Worm (Caenorhabditis elegans): ENCODE data around the gene F44G4.7.

Gene F44G4.7

ce11 chrII:9000331-9000730 is 4.6 kb downstream of the F44G4.7 start, which contains the start of gene F44G4.5:
TSS of gene F44G4.5 (minus strand) at chrII:9000431.
- no peak for TF ChIP-seq lin-11 (tag; optimal IDR thresholded peaks at IDR 0.05)
- no peak for TF ChIP-seq ceh-82 (tag; optimal IDR thresholded peaks at IDR 0.05)
- no peak for TF ChIP-seq nhr-77 (tag; optimal IDR thresholded peaks at IDR 0.05)
- TF ChIP-seq ztf-11 (tag; optimal IDR thresholded peaks at IDR 0.05) = no peak
- TF ChIP-seq ztf-1 (GFP tag; conservative IDR thresholded peaks at IDR 0.05) = no peak
- no peak for TF ChIP-seq blmp-1 (tag; optimal IDR thresholded peaks at IDR 0.05; ENCODE audit: insufficient read depth)
- TF ChIP-seq Y55F3AM.14 (GFP tag; optimal IDR thresholded peaks at IDR 0.05) = no peak
- no peak for TF ChIP-seq mdl-1 (tag; optimal IDR thresholded peaks at IDR 0.05)
- no peak for TF ChIP-seq alr-1 (tag; optimal IDR thresholded peaks at IDR 0.05)
- TF ChIP-seq fos-1 (tag; optimal IDR thresholded peaks at IDR 0.05) = no peak
- TF ChIP-seq nhr-21 (tag; optimal IDR thresholded peaks at IDR 0.05) = no peak
- no peak for TF ChIP-seq lsy-2 (tag; optimal IDR thresholded peaks at IDR 0.05)
- no peak for TF ChIP-seq nhr-129 (tag; optimal IDR thresholded peaks at IDR 0.05)
- TF ChIP-seq egl-27 (tag; optimal IDR thresholded peaks at IDR 0.05) = no peak
- TF ChIP-seq nhr-237 (tag; optimal IDR thresholded peaks at IDR 0.05) = no peak
- no peak for TF ChIP-seq ama-1 (optimal IDR thresholded peaks at IDR 0.05)
- no peak for TF ChIP-seq crh-2 (tag; optimal IDR thresholded peaks at IDR 0.05)
- no peak for TF ChIP-seq lin-13 (GFP tag; optimal IDR thresholded peaks at IDR 0.05)

ce11 chrII:8997479-8997878 is 7.5 kb downstream of the F44G4.7 start, which contains the start of the genes F44G4.3 and tdp-1:
TSS of gene F44G4.3 (minus strand) at chrII:8997662.
TSS of gene tdp-1 (plus strand) at chrII:8997825.
- no peak for TF ChIP-seq nhr-11 (tag; optimal IDR thresholded peaks at IDR 0.05)
- TF ChIP-seq lin-39 (tag; optimal IDR thresholded peaks at IDR 0.05) = no peak
- peak; percentile 18 for TF ChIP-seq nhr-129 (tag; optimal IDR thresholded peaks at IDR 0.05)
- no peak for TF ChIP-seq lin-11 (tag; optimal IDR thresholded peaks at IDR 0.05)
- TF ChIP-seq sem-4 (tag; optimal IDR thresholded peaks at IDR 0.05) = no peak
- no peak for TF ChIP-seq aly-2 (tag; optimal IDR thresholded peaks at IDR 0.05)
- TF ChIP-seq unc-55 (GFP tag; optimal IDR thresholded peaks at IDR 0.05) = peak; percentile 68
- TF ChIP-seq ceh-82 (tag; optimal IDR thresholded peaks at IDR 0.05) = no peak
- no peak for TF ChIP-seq nhr-23 (tag; optimal IDR thresholded peaks at IDR 0.05)
- TF ChIP-seq lsy-2 (tag; optimal IDR thresholded peaks at IDR 0.05) = peak; percentile 55 to 94
- no peak for TF ChIP-seq ceh-16 (tag; optimal IDR thresholded peaks at IDR 0.05)
- no peak for TF ChIP-seq nhr-6 (tag; optimal IDR thresholded peaks at IDR 0.05)
- no peak for TF ChIP-seq nhr-10 (tag; optimal IDR thresholded peaks at IDR 0.05)
- no peak for TF ChIP-seq elt-3 (tag; optimal IDR thresholded peaks at IDR 0.05)
- no peak for TF ChIP-seq ztf-11 (tag; optimal IDR thresholded peaks at IDR 0.05)
- no peak for TF ChIP-seq egl-27 (tag; optimal IDR thresholded peaks at IDR 0.05)
- TF ChIP-seq snpc-4 (tag; optimal IDR thresholded peaks at IDR 0.05) = no peak
- TF ChIP-seq nhr-12 (tag; optimal IDR thresholded peaks at IDR 0.05) = no peak
- peak; percentile 67 for TF ChIP-seq C34F6.9 (tag; optimal IDR thresholded peaks at IDR 0.05)
- TF ChIP-seq mdl-1 (tag; optimal IDR thresholded peaks at IDR 0.05) = no peak
- no peak for TF ChIP-seq fos-1 (tag; optimal IDR thresholded peaks at IDR 0.05)

ce11 chrII:8996064-8996463 is 8.9 kb downstream of the F44G4.7 start, which contains the start of gene ndub-2:
TSS of gene ndub-2 (plus strand) at chrII:8996364.
- TF ChIP-seq mdl-1 (tag; optimal IDR thresholded peaks at IDR 0.05) = no peak
- TF ChIP-seq nhr-77 (tag; optimal IDR thresholded peaks at IDR 0.05) = no peak
- TF ChIP-seq dmd-4 (tag; optimal IDR thresholded peaks at IDR 0.05) = no peak
- TF ChIP-seq ceh-16 (tag; optimal IDR thresholded peaks at IDR 0.05) = no peak
- no peak for TF ChIP-seq blmp-1 (tag; optimal IDR thresholded peaks at IDR 0.05; ENCODE audit: insufficient read depth)
- no peak for TF ChIP-seq ztf-4 (tag; optimal IDR thresholded peaks at IDR 0.05)
- TF ChIP-seq skn-1 (tag; optimal IDR thresholded peaks at IDR 0.05) = no peak
- TF ChIP-seq unc-62 (GFP tag; optimal IDR thresholded peaks at IDR 0.05) = no peak

ce11 chrII:8994336-8994735 is 10.6 kb downstream of the F44G4.7 start, which contains the start of gene F44G4.1:
TSS of gene F44G4.1 (plus strand) at chrII:8994636.
- TF ChIP-seq ztf-11 (tag; optimal IDR thresholded peaks at IDR 0.05) (no peak), nhr-11 (tag; optimal IDR thresholded peaks at IDR 0.05) (no peak), unc-39 (tag; optimal IDR thresholded peaks at IDR 0.05) (no peak), mdl-1 (tag; optimal IDR thresholded peaks at IDR 0.05) (no peak), nhr-25 (tag; optimal IDR thresholded peaks at IDR 0.05) (no peak), peb-1 (tag; optimal IDR thresholded peaks at IDR 0.05) (no peak), alr-1 (tag; optimal IDR thresholded peaks at IDR 0.05) (no peak), nhr-77 (tag; optimal IDR thresholded peaks at IDR 0.05) (no peak), lin-39 (tag; optimal IDR thresholded peaks at IDR 0.05) (no peak), aly-2 (tag; optimal IDR thresholded peaks at IDR 0.05) (no peak), lin-13 (GFP tag; optimal IDR thresholded peaks at IDR 0.05) (no peak), ceh-82 (tag; optimal IDR thresholded peaks at IDR 0.05) (no peak), fos-1 (tag; optimal IDR thresholded peaks at IDR 0.05) (no peak), lsy-2 (tag; optimal IDR thresholded peaks at IDR 0.05) (no peak)

All from whole organism, L2 larva.